Worm (Caenorhabditis elegans): ENCODE data around the gene F29B9.8.

Gene F29B9.8

DNA sequence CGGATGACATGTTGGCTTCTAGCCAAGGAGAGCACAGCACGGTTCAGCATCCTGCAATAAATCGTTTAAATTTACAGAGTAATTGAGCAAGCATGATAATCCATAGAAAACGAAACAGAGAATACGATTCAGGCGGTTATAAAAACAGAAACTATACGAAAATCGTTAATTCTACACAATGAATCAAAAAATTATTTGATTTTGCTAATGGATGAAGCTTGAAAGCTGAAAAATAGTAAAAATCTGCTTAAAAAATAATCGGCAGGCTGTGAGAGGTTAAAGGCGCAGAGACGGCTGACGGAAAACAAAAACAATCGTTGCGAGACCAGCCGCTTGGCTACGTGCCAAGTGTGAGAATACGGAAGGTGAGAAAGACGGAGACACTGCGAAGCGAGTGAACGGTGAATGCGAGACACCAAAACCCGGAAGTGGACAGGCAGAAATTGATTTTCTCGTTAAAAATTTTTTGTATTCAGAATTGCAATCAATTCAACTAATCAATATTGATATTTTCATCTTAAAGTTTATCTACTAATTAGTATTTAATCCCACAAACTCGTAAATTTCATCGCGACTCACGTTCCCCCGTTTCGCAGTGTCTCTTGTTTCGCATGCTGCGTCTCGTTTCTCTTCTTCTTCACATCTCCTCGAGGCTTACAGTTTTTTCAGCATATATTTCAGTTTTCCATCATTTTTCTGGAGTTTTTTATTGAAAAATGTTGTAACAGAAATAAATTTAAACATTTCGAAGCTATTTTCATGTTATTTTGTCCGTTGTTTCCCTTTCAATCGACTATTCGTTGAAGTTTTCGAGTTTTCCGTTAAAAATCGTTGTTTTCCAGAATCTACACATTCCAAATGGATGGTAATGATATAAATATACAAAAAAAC lies 12.9 kb downstream of the F29B9.8 start, which contains the start of the genes F29B9.11 and jmjd-1.2:
TSS of gene F29B9.11 (minus strand) at position 51 of the 891 bp plus-strand sequence.
TSS of gene jmjd-1.2 (plus strand) at position 841 of the 891 bp plus-strand sequence.
- TF ChIP-seq ZK546.5 (tag; optimal IDR thresholded peaks at IDR 0.05) (peak; percentile 52), ceh-9 (tag; optimal IDR thresholded peaks at IDR 0.05) (no peak), elt-2 (tag; optimal IDR thresholded peaks at IDR 0.05) (peak; percentile 77), pqm-1 (tag; optimal IDR thresholded peaks at IDR 0.05) (peak; percentile 43), fkh-2 (tag; optimal IDR thresholded peaks at IDR 0.05) (no peak), nhr-28 (tag; optimal IDR thresholded peaks at IDR 0.05) (no peak), mml-1 (tag; optimal IDR thresholded peaks at IDR 0.05) (no peak), nfya-1 (tag; optimal IDR thresholded peaks at IDR 0.05; ENCODE audit: insufficient read depth) (peak; percentile 88), nhr-77 (tag; optimal IDR thresholded peaks at IDR 0.05) (peak; percentile 78), daf-12 (tag; optimal IDR thresholded peaks at IDR 0.05) (no peak), elt-3 (tag; optimal IDR thresholded peaks at IDR 0.05) (peak in 1 of 3 experiments; percentile 32), ceh-16 (tag; optimal IDR thresholded peaks at IDR 0.05) (no peak), snpc-4 (tag; optimal IDR thresholded peaks at IDR 0.05) (peak; percentile 58), eor-1 (tag; optimal IDR thresholded peaks at IDR 0.05) (no peak), elt-1 (tag; optimal IDR thresholded peaks at IDR 0.05) (peak; percentile 19), skn-1 (tag; optimal IDR thresholded peaks at IDR 0.05) (peak; percentile 56), nhr-12 (tag; optimal IDR thresholded peaks at IDR 0.05) (no peak), lin-39 (tag; optimal IDR thresholded peaks at IDR 0.05) (peak; percentile 52), fos-1 (tag; optimal IDR thresholded peaks at IDR 0.05) (no peak), pha-4 (tag; optimal IDR thresholded peaks at IDR 0.05) (peak; percentile 72), lsy-12 (tag; optimal IDR thresholded peaks at IDR 0.05) (peak; percentile 87), mdl-1 (tag; optimal IDR thresholded peaks at IDR 0.05) (no peak), fkh-10 (GFP tag; optimal IDR thresholded peaks at IDR 0.05) (no peak), hmg-11 (tag; optimal IDR thresholded peaks at IDR 0.05) (peak; percentile 76), nhr-237 (tag; optimal IDR thresholded peaks at IDR 0.05) (no peak), lin-15B (tag; optimal IDR thresholded peaks at IDR 0.05) (peak; percentile 94), nhr-76 (tag; optimal IDR thresholded peaks at IDR 0.05) (no peak), unc-39 (tag; optimal IDR thresholded peaks at IDR 0.05) (no peak), nhr-43 (tag; optimal IDR thresholded peaks at IDR 0.05; ENCODE audit: poor library complexity, severe bottlenecking) (peak; percentile 83), nhr-67 (tag; optimal IDR thresholded peaks at IDR 0.05) (no peak), sea-2 (GFP tag; optimal IDR thresholded peaks at IDR 0.05) (no peak), aly-2 (tag; optimal IDR thresholded peaks at IDR 0.05) (no peak), R02D3.7 (tag; optimal IDR thresholded peaks at IDR 0.05) (peak; percentile 95), jun-1 (tag; optimal IDR thresholded peaks at IDR 0.05) (peak; percentile 83), unc-62 (GFP tag; optimal IDR thresholded peaks at IDR 0.05) (peak; percentile 13), ceh-28 (tag; optimal IDR thresholded peaks at IDR 0.05) (peak; percentile 84), nhr-23 (tag; optimal IDR thresholded peaks at IDR 0.05) (peak; percentile 92), ceh-82 (tag; optimal IDR thresholded peaks at IDR 0.05) (peak; percentile 42), zag-1 (tag; optimal IDR thresholded peaks at IDR 0.05) (no peak), tbx-2 (tag; optimal IDR thresholded peaks at IDR 0.05) (peak; percentile 78), nhr-25 (tag; optimal IDR thresholded peaks at IDR 0.05) (peak; percentile 86), ztf-4 (tag; optimal IDR thresholded peaks at IDR 0.05) (no peak), egl-27 (tag; optimal IDR thresholded peaks at IDR 0.05) (peak; percentile 38), nhr-11 (tag; optimal IDR thresholded peaks at IDR 0.05) (peak; percentile 61), ama-1 (optimal IDR thresholded peaks at IDR 0.05) (peak; percentile 30), egl-5 (tag; optimal IDR thresholded peaks at IDR 0.05) (peak; percentile 47), ztf-11 (tag; optimal IDR thresholded peaks at IDR 0.05) (no peak)
